Worm (Caenorhabditis elegans): ENCODE results near the gene ceh-99.

Gene ceh-99

DNA sequence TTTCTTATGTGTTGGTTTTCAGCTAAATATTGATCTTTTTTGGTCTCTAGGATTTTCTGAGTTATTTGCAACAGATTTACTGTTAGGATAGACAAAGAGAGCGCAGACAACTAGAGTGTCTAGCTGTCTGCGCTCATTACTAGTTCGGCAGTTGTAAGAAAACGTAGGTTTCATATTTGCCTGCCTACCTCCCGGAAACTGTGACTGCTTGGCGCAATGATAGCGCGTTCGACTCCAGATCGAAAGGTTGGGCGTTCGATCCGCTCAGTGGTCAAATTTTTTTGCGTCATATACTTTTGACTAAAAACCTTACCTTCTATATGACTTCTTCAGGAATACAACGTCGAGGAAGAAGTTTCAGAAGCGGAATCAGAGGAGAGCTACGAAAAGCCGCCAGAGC lies 19.6 kb downstream of the ceh-99 start:
- TF ChIP-seq ceh-2 (tag; optimal IDR thresholded peaks at IDR 0.05) (no peak), ttx-3 (tag; optimal IDR thresholded peaks at IDR 0.05) (no peak), npax-4 (tag; optimal IDR thresholded peaks at IDR 0.05) (no peak), rnt-1 (tag; optimal IDR thresholded peaks at IDR 0.05) (no peak), pha-2 (tag; optimal IDR thresholded peaks at IDR 0.05) (no peak), mec-3 (tag; optimal IDR thresholded peaks at IDR 0.05; ENCODE audit: borderline replicate concordance) (no peak), unc-86 (tag; optimal IDR thresholded peaks at IDR 0.05) (no peak), sox-2 (GFP tag; IDR thresholded peaks at IDR 0.05) (no peak), ztf-16 (tag; optimal IDR thresholded peaks at IDR 0.05) (no peak), sox-4 (tag; optimal IDR thresholded peaks at IDR 0.05) (no peak), unc-55 (GFP tag; optimal IDR thresholded peaks at IDR 0.05) (no peak), nhr-232 (tag; optimal IDR thresholded peaks at IDR 0.05) (no peak), ceh-30 (tag; optimal IDR thresholded peaks at IDR 0.05) (no peak), pag-3 (tag; optimal IDR thresholded peaks at IDR 0.05; ENCODE audit: borderline replicate concordance) (no peak), unc-42 (tag; optimal IDR thresholded peaks at IDR 0.05) (no peak), gmeb-2 (tag; optimal IDR thresholded peaks at IDR 0.05) (no peak), ceh-18 (tag; optimal IDR thresholded peaks at IDR 0.05) (no peak)

- peak; percentile 26 for TF ChIP-seq elt-2 (tag; optimal IDR thresholded peaks at IDR 0.05)
Measured at ce11 chrII:12541670-12542080, 21.9 kb downstream of the ceh-99 start.

DNA sequence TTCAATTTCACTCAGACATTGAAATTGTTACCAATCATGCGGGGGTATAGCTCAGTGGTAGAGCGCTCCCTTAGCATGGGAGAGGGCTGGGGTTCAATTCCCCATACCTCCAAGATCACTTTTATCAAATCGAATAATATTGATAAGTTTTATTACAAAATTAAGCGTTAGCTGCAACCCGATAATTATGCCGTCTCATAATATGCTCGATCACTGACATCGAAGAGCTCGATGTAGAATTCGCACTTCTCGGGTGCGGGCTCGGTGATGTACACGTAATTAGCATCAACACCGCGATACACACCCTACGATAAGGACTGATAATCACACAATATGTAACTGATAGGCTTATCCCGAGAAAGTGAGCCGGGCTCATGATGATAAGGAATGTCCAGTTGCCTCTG lies 22.8 kb downstream of the ceh-99 start:
- TF ChIP-seq elt-4 (tag; optimal IDR thresholded peaks at IDR 0.05): no peak
- TF ChIP-seq elt-2 (tag; optimal IDR thresholded peaks at IDR 0.05): peak; percentile 89

- no peak for TF ChIP-seq ceh-9 (tag; optimal IDR thresholded peaks at IDR 0.05)
- TF ChIP-seq hlh-30 (tag; optimal IDR thresholded peaks at IDR 0.05; ENCODE audit: insufficient read depth): no peak
- TF ChIP-seq unc-55 (GFP tag; optimal IDR thresholded peaks at IDR 0.05): no peak
- TF ChIP-seq pat-9 (tag; optimal IDR thresholded peaks at IDR 0.05): no peak
Measured at ce11 chrII:12544533-12544932, 24.8 kb downstream of the ceh-99 start, which contains the start of gene F49C5.9. Gene F49C5.9, minus strand, starts transcription at chrII:12544633.

DNA sequence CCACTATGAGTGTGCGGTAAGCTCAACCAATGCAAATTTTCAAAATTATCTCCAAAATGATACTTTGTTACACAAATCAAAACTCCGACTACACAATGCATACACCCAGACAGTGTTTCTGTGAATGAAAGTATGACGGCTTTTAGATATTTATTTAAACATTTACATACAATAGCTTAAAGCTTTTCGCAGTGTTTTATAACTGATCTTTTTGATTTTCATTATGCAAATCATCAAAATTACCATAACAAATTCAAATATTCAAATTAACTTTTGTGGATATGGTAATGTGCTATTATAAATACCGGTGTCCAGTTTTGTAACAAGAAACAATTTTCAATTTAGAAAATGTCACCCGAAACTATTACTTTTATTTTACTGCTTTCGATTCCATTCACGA lies 26.6 kb downstream of the ceh-99 start, which contains the start of the genes F49C5.5 and F49C5.10:
F49C5.5 (minus strand) TSS at position 101 of the 400 bp plus-strand sequence.
F49C5.10 (plus strand) TSS at position 344 of the 400 bp plus-strand sequence.
- TF ChIP-seq sox-2 (GFP tag; IDR thresholded peaks at IDR 0.05): no peak
- TF ChIP-seq ceh-30 (tag; optimal IDR thresholded peaks at IDR 0.05): no peak

DNA sequence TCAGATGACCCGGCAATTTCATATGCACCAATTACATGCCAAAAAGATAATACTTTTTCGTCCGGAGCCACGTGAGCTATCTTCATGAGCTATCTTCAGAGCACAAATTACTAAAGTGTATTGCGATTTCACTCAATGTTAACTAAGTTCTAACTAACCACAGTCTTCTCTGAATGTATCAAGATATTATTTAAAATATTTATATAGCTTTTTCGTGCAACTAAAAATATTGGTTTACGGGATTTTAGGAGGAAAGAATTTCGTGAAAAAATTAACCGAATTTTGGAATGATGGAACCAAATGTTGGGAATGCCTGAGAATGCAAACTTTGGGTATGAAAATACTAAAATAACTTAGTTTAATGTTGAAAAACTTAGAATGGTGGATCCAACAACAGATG lies 27.8 kb downstream of the ceh-99 start, which contains the start of gene F49C5.16:
F49C5.16 (plus strand) TSS at position 301 of the 400 bp plus-strand sequence.
- TF ChIP-seq ttx-3 (tag; optimal IDR thresholded peaks at IDR 0.05) (no peak), tbx-7 (tag; optimal IDR thresholded peaks at IDR 0.05) (no peak), ceh-6 (GFP tag; optimal IDR thresholded peaks at IDR 0.05) (no peak), ztf-16 (tag; optimal IDR thresholded peaks at IDR 0.05) (no peak), sox-4 (tag; optimal IDR thresholded peaks at IDR 0.05) (no peak), sox-2 (GFP tag; IDR thresholded peaks at IDR 0.05) (no peak), hlh-30 (tag; optimal IDR thresholded peaks at IDR 0.05; ENCODE audit: insufficient read depth) (no peak), ceh-19 (GFP tag; optimal IDR thresholded peaks at IDR 0.05) (no peak), unc-42 (tag; optimal IDR thresholded peaks at IDR 0.05) (no peak)

- no peak for TF ChIP-seq eyg-1 (tag; optimal IDR thresholded peaks at IDR 0.05)
- no peak for TF ChIP-seq ceh-22 (tag; optimal IDR thresholded peaks at IDR 0.05)
- no peak for TF ChIP-seq pax-1 (tag; optimal IDR thresholded peaks at IDR 0.05)
- TF ChIP-seq tbx-2 (tag; optimal IDR thresholded peaks at IDR 0.05): no peak
- no peak for TF ChIP-seq hlh-6 (tag; optimal IDR thresholded peaks at IDR 0.05)
- no peak for TF ChIP-seq sox-2 (GFP tag; IDR thresholded peaks at IDR 0.05)
- no peak for TF ChIP-seq lin-11 (tag; optimal IDR thresholded peaks at IDR 0.05)
- TF ChIP-seq K02D7.2 (tag; optimal IDR thresholded peaks at IDR 0.05): no peak
- no peak for TF ChIP-seq mec-3 (tag; optimal IDR thresholded peaks at IDR 0.05; ENCODE audit: borderline replicate concordance)
- no peak for TF ChIP-seq ceh-2 (tag; optimal IDR thresholded peaks at IDR 0.05)
Measured at ce11 chrII:12549613-12550012, 29.8 kb downstream of the ceh-99 start.
